Worm (Caenorhabditis elegans) whole organism, L2 larva: ENCODE data around the gene mrpl-44.

Experiments
- R02D3.7 ChIP-seq: fragments of 150-350 bp; optimal IDR thresholded peaks from 2 replicates; lab custom pipeline; 2014; ENCODE audit warnings: missing biosample characterization, missing genetic modification characterization
- aly-2 ChIP-seq: fragments of 150-350 bp; optimal IDR thresholded peaks from 2 replicates; lab custom pipeline; 2014; ENCODE audit warnings: missing biosample characterization, missing genetic modification characterization
- fos-1 ChIP-seq: fragments of 150-350 bp; optimal IDR thresholded peaks from 2 replicates; lab custom pipeline; 2014; ENCODE audit warnings: missing biosample characterization, missing genetic modification characterization
- lin-39 ChIP-seq: fragments of 150-350 bp; optimal IDR thresholded peaks from 2 replicates; lab custom pipeline; 2014; ENCODE audit warnings: missing biosample characterization, missing genetic modification reagents, missing genetic modification characterization
- lsy-2 ChIP-seq, 2 experiments: fragments of 150-350 bp in 1 of 2; sonication (generic microtip) in 1 of 2; optimal IDR thresholded peaks; 2 replicates each; lab custom pipeline; 2014 to 2017; ENCODE audit warnings: missing biosample characterization in 2 of 2, missing genetic modification characterization in 2 of 2
- nhr-11 ChIP-seq: fragments of 150-350 bp; optimal IDR thresholded peaks from 2 replicates; lab custom pipeline; 2014; ENCODE audit warnings: missing biosample characterization, missing genetic modification characterization
- nhr-23 ChIP-seq: fragments of 150-350 bp; optimal IDR thresholded peaks from 2 replicates; lab custom pipeline; 2014; ENCODE audit warnings: missing biosample characterization, missing genetic modification reagents, missing genetic modification characterization
- snpc-4 ChIP-seq: fragments of 150-350 bp; optimal IDR thresholded peaks from 2 replicates; lab custom pipeline; 2014; ENCODE audit warnings: missing biosample characterization, missing genetic modification characterization
- unc-55 ChIP-seq: fragments of 150-350 bp; sonication (generic microtip); optimal IDR thresholded peaks from 3 replicates; lab custom pipeline; 2014; ENCODE audit warnings: missing biosample characterization, missing genetic modification reagents, missing genetic modification characterization
- unc-62 ChIP-seq: fragments of 150-350 bp; optimal IDR thresholded peaks from 2 replicates; lab custom pipeline; 2014; ENCODE audit warnings: missing biosample characterization, missing genetic modification reagents, missing genetic modification characterization

- TF ChIP-seq nhr-23 (tag; lab: Kevin White, UChicago) = no peak
- no peak for TF ChIP-seq nhr-11 (tag; lab: Kevin White, UChicago)
- no peak for TF ChIP-seq lin-39
- TF ChIP-seq fos-1 = no peak
- TF ChIP-seq lsy-2 (tag; optimal IDR thresholded peaks at IDR 0.05; lab: Kevin White, UChicago) = no peak
- no peak for TF ChIP-seq aly-2 (tag; lab: Kevin White, UChicago)
- peak; percentile 2 for TF ChIP-seq unc-55
- no peak for TF ChIP-seq snpc-4
- TF ChIP-seq R02D3.7 (tag; lab: Kevin White, UChicago) = no peak
- no peak for TF ChIP-seq unc-62 (GFP tag; lab: Kevin White, UChicago)
These were observed 47.4 kb upstream of the mrpl-44 start, which contains the start of gene eat-4 for ce11 chrIII:9136587-9136986.
